Fruit fly (Drosophila melanogaster): Measurements from ENCODE around the gene mus201.

The mus201 gene

dm6 chr2L:8424662-8425208 lies 13.2 kb upstream of the mus201 start:
- TF ChIP-seq ttk (optimal IDR thresholded peaks at IDR 0.05), result no peak
- TF ChIP-seq Myc (optimal IDR thresholded peaks at IDR 0.05), result no peak
- TF ChIP-seq insv (optimal IDR thresholded peaks at IDR 0.05), result no peak
- TF ChIP-seq psq (optimal IDR thresholded peaks at IDR 0.05), result no peak
- TF ChIP-seq h (optimal IDR thresholded peaks at IDR 0.05), result no peak
- TF ChIP-seq Sin3A (optimal IDR thresholded peaks at IDR 0.05), result no peak

DNA sequence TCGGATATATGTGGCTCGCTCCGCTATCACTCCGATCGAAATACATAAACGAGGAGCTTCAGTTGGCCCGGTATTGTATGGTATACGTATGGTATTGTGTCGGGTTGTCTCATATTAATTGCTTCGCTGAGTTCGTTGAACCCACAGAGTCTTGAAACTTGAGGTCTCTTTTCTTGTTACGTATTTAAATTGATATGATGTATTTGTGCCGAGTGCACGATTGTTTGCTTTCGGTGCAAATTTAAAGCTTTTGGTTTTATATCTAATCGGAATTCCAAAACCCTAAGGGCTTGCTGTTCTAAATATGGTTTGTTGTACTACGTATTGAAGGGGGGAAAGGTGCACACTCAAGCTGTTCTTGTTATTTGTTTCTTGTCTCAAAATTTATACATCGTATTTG lies 12.8 kb upstream of the mus201 start:
- TF ChIP-seq ttk (optimal IDR thresholded peaks at IDR 0.05) (no peak), Sin3A (optimal IDR thresholded peaks at IDR 0.05) (no peak), insv (optimal IDR thresholded peaks at IDR 0.05) (no peak), h (optimal IDR thresholded peaks at IDR 0.05) (no peak), psq (optimal IDR thresholded peaks at IDR 0.05) (no peak), Myc (optimal IDR thresholded peaks at IDR 0.05) (no peak)

dm6 chr2L:8425962-8426759 lies 11.8 kb upstream of the mus201 start:
- no peak for TF ChIP-seq h (optimal IDR thresholded peaks at IDR 0.05)
- no peak for TF ChIP-seq Myc (optimal IDR thresholded peaks at IDR 0.05)
- no peak for TF ChIP-seq psq (optimal IDR thresholded peaks at IDR 0.05)
- TF ChIP-seq ttk (optimal IDR thresholded peaks at IDR 0.05), result no peak
- TF ChIP-seq insv (optimal IDR thresholded peaks at IDR 0.05), result no peak
- TF ChIP-seq Sin3A (optimal IDR thresholded peaks at IDR 0.05), result no peak

dm6 chr2L:8426801-8427200 lies 11.2 kb upstream of the mus201 start:
- TF ChIP-seq h (optimal IDR thresholded peaks at IDR 0.05) (no peak), psq (optimal IDR thresholded peaks at IDR 0.05) (no peak), ttk (optimal IDR thresholded peaks at IDR 0.05) (no peak), Myc (optimal IDR thresholded peaks at IDR 0.05) (no peak), insv (optimal IDR thresholded peaks at IDR 0.05) (no peak), Sin3A (optimal IDR thresholded peaks at IDR 0.05) (no peak)

DNA sequence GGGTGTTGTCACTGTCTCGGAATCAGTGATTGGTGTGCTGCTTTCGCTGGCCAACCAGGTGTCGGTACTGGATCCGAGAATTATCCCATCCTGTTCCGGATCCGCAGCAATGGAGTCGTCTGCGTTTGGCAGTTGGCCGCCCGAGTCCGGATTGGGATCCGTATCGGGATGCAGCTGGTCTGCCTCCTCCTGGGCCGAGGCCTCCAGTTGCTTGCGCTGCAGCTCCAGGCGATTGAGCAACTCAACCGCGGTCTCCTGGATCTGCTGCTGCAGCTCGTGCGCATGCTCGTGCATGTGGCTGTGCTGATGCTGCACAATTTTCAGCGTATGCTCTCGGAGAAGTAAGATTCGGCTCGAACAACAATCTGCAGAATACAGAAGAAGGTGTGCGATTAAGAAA lies 5.8 kb upstream of the mus201 start:
- TF ChIP-seq Myc (optimal IDR thresholded peaks at IDR 0.05) (no peak), psq (optimal IDR thresholded peaks at IDR 0.05) (no peak), Sin3A (optimal IDR thresholded peaks at IDR 0.05) (no peak), ttk (optimal IDR thresholded peaks at IDR 0.05) (no peak), insv (optimal IDR thresholded peaks at IDR 0.05) (no peak), h (optimal IDR thresholded peaks at IDR 0.05) (no peak)

DNA sequence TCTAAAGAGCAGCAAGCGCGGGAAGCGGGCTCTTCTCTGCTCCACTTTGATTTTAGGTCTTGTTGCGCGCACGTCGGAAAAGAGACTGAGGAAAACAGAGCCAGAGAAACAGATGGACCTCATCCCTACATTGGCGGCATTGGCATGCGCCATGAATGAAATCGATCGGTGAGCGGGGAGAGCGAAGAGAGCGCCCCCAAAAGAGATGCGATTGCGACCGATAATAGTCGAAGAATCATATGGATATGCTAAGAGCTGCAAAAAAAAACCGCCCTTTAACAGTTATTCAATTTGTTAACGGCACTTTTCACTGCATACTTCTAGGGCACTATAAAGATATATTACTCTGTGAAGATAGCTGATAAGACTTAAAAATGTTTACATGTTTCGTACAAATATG lies 4.5 kb upstream of the mus201 start, which contains the start of gene grk:
grk (minus strand) TSS at position 87 of the 400 bp plus-strand sequence.
- TF ChIP-seq h (optimal IDR thresholded peaks at IDR 0.05), result no peak
- no peak for TF ChIP-seq ttk (optimal IDR thresholded peaks at IDR 0.05)
- TF ChIP-seq Myc (optimal IDR thresholded peaks at IDR 0.05), result no peak
- no peak for TF ChIP-seq Sin3A (optimal IDR thresholded peaks at IDR 0.05)
- TF ChIP-seq psq (optimal IDR thresholded peaks at IDR 0.05), result no peak
- no peak for TF ChIP-seq insv (optimal IDR thresholded peaks at IDR 0.05)

- TF ChIP-seq h (optimal IDR thresholded peaks at IDR 0.05) (no peak), psq (optimal IDR thresholded peaks at IDR 0.05) (no peak), insv (optimal IDR thresholded peaks at IDR 0.05) (no peak), Sin3A (optimal IDR thresholded peaks at IDR 0.05) (no peak), Myc (optimal IDR thresholded peaks at IDR 0.05) (no peak), ttk (optimal IDR thresholded peaks at IDR 0.05) (no peak)
Observed at dm6 chr2L:8437176-8437575, 793 bp upstream of the mus201 start, which contains the start of the genes D12 and Chrac-14. D12 (minus strand) TSS chr2L:8437365. Chrac-14 (plus strand) TSS chr2L:8437405.

DNA sequence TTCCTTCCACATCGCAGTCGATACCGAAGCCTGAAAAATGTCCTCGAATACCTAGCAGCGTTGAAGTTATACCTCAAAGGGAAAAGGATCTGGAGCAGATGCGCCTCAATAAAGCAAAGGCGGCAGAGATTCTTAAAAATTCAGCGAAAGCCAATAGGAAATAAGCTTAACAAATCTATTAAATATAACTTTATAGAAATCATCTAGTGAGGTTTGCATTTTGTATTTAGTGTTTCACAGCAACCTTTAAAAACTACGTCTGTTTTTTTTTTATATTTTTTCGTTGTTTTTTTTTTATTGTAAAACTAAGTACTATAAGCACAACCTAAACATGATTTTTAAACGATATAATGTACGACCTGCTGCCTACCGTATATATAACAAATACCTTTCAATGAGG lies 4.2 kb downstream of the mus201 start, which contains the start of gene CG31897:
CG31897 (plus strand) TSS at position 301 of the 400 bp plus-strand sequence.
- TF ChIP-seq Sin3A (optimal IDR thresholded peaks at IDR 0.05), result no peak

dm6 chr2L:8449358-8449757 lies 11.4 kb downstream of the mus201 start, which contains the start of gene Aasdh:
Aasdh (minus strand) TSS chr2L:8449576.
- TF ChIP-seq Myc (optimal IDR thresholded peaks at IDR 0.05) (no peak), Sin3A (optimal IDR thresholded peaks at IDR 0.05) (no peak)

DNA sequence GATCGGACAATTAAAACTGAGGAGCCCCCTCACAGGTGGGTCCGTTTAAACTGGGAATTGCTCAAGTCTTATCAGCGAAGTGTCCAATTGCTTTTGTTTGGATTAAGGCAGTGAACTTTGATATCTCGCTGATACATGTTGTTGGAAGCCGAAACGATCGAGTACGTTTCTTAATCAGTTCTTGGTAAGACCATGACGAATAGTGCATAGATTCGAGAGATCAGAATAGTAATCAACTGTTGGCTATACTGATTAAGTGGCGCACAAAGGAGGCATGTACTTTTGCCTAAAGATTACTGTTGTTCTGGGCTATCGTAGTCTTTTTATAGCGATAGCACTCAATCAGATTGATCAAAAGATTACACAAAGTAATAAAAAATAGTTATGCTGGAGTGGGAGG lies 13.5 kb downstream of the mus201 start:
- TF ChIP-seq Sin3A (optimal IDR thresholded peaks at IDR 0.05) (no peak), Myc (optimal IDR thresholded peaks at IDR 0.05) (no peak), insv (optimal IDR thresholded peaks at IDR 0.05) (no peak), ttk (optimal IDR thresholded peaks at IDR 0.05) (no peak), psq (optimal IDR thresholded peaks at IDR 0.05) (no peak), h (optimal IDR thresholded peaks at IDR 0.05) (no peak)

dm6 chr2L:8461782-8462453 lies 23.9 kb downstream of the mus201 start:
- TF ChIP-seq ttk (optimal IDR thresholded peaks at IDR 0.05) (no peak), psq (optimal IDR thresholded peaks at IDR 0.05) (no peak), Sin3A (optimal IDR thresholded peaks at IDR 0.05) (no peak), insv (optimal IDR thresholded peaks at IDR 0.05) (no peak), h (optimal IDR thresholded peaks at IDR 0.05) (no peak), Myc (optimal IDR thresholded peaks at IDR 0.05) (no peak)
